Fruit fly (Drosophila melanogaster) whole organism, embryonic: ENCODE measurements around the gene Tsp2A.
A peak's percentile ranks its signal among the peaks of the same experiment; 100 is the strongest.

Source experiments
- Adf1 ChIP-seq: fragments of 200-800 bp; sonication (Bioruptor generic); IDR thresholded peaks from 2 replicates; pipeline ENCODE4 v1.3.6; 2022; ENCODE audit warnings: missing biosample characterization, missing genetic modification characterization
- Atf6 ChIP-seq: fragments of 200-800 bp; sonication (Bioruptor generic); IDR thresholded peaks from 2 replicates; pipeline ENCODE4 v1.3.6; 2022; ENCODE audit warnings: missing biosample characterization, missing genetic modification characterization
- Bgb ChIP-seq: fragments of 200-800 bp; sonication (Bioruptor generic); IDR thresholded peaks from 2 replicates; pipeline ENCODE4 v1.3.6; 2022; ENCODE audit warnings: missing biosample characterization, missing genetic modification characterization; ENCODE audit not compliant: partially characterized antibody
- CG10543 ChIP-seq: fragments of 200-800 bp; sonication (Bioruptor generic); optimal IDR thresholded peaks from 3 replicates; lab custom pipeline; 2017; ENCODE audit warnings: missing biosample characterization, mild to moderate bottlenecking, missing genetic modification characterization, moderate library complexity
- CG10565 ChIP-seq: fragments of 200-800 bp; sonication (Bioruptor generic); optimal IDR thresholded peaks from 3 replicates; lab custom pipeline; 2016; ENCODE audit warnings: missing biosample characterization, mild to moderate bottlenecking, missing genetic modification characterization
- CG10959 ChIP-seq: fragments of 200-800 bp; sonication (Bioruptor generic); IDR thresholded peaks from 2 replicates; pipeline ENCODE4 v1.3.6; 2022; ENCODE audit warnings: missing biosample characterization, missing genetic modification characterization
- CG11723 ChIP-seq: fragments of 200-800 bp; sonication (Bioruptor generic); optimal IDR thresholded peaks from 2 replicates; lab custom pipeline; 2017; ENCODE audit warnings: missing biosample characterization, mild to moderate bottlenecking, missing genetic modification characterization
- CG12104 ChIP-seq: fragments of 200-800 bp; sonication (Bioruptor generic); optimal IDR thresholded peaks from 3 replicates; lab custom pipeline; 2016; ENCODE audit warnings: missing biosample characterization, missing genetic modification characterization
- CG13624 ChIP-seq: fragments of 200-800 bp; sonication (Bioruptor generic); optimal IDR thresholded peaks from 2 replicates; lab custom pipeline; 2016; ENCODE audit warnings: missing biosample characterization, missing genetic modification characterization
- CG14710 ChIP-seq: fragments of 200-800 bp; sonication (Bioruptor generic); optimal IDR thresholded peaks from 3 replicates; lab custom pipeline; 2019; ENCODE audit warnings: missing biosample characterization, mild to moderate bottlenecking, missing genetic modification characterization, moderate library complexity
- CG14965 ChIP-seq: fragments of 200-800 bp; sonication (Bioruptor generic); optimal IDR thresholded peaks from 2 replicates; lab custom pipeline; 2016; ENCODE audit warnings: missing biosample characterization, missing genetic modification characterization, borderline replicate concordance
- CG1602 ChIP-seq: fragments of 200-800 bp; sonication (Bioruptor generic); optimal IDR thresholded peaks from 3 replicates; lab custom pipeline; 2016; ENCODE audit warnings: missing biosample characterization, missing genetic modification characterization
- CG1792 ChIP-seq: fragments of 200-800 bp; sonication (Bioruptor generic); optimal IDR thresholded peaks from 2 replicates; lab custom pipeline; 2016; ENCODE audit warnings: missing biosample characterization, missing genetic modification characterization
- CG2120 ChIP-seq: fragments of 200-800 bp; sonication (Bioruptor generic); optimal IDR thresholded peaks from 3 replicates; lab custom pipeline; 2016; ENCODE audit warnings: missing biosample characterization, missing genetic modification characterization
- CG42726 ChIP-seq: fragments of 200-800 bp; sonication (Bioruptor generic); IDR thresholded peaks from 2 replicates; pipeline ENCODE4 v1.3.6; 2022; ENCODE audit warnings: missing biosample characterization, missing genetic modification characterization; ENCODE audit not compliant: partially characterized antibody
- CG5953 ChIP-seq: fragments of 200-800 bp; sonication (Bioruptor generic); IDR thresholded peaks from 2 replicates; pipeline ENCODE4 v1.3.6; 2022; ENCODE audit warnings: missing biosample characterization, missing genetic modification characterization
- CG7963 ChIP-seq: fragments of 200-800 bp; sonication (Bioruptor generic); IDR thresholded peaks from 3 replicates; pipeline ENCODE4 v1.3.6; 2022; ENCODE audit warnings: missing biosample characterization, missing genetic modification characterization; ENCODE audit not compliant: partially characterized antibody
- CG8281 ChIP-seq: fragments of 200-800 bp; sonication (Bioruptor generic); optimal IDR thresholded peaks from 2 replicates; lab custom pipeline; 2018; ENCODE audit warnings: missing biosample characterization, mild to moderate bottlenecking, missing genetic modification characterization, moderate library complexity
- CG9609 ChIP-seq: fragments of 200-800 bp; sonication (Bioruptor generic); optimal IDR thresholded peaks from 3 replicates; lab custom pipeline; 2016; ENCODE audit warnings: missing biosample characterization, missing genetic modification characterization
- Chrac-16 ChIP-seq: fragments of 200-800 bp; sonication (Bioruptor generic); optimal IDR thresholded peaks from 3 replicates; lab custom pipeline; 2016; ENCODE audit warnings: missing biosample characterization, missing genetic modification characterization
- Dfd ChIP-seq, 2 experiments: fragments of >200 bp; optimal IDR thresholded peaks; 2 replicates each; lab custom pipeline; 2017; ENCODE audit warnings: missing biosample characterization in 2 of 2, missing genetic modification characterization in 2 of 2
- Dref ChIP-seq: fragments of 200-800 bp; sonication (Bioruptor generic); IDR thresholded peaks from 2 replicates; pipeline ENCODE4 v1.3.6; 2022; ENCODE audit warnings: missing biosample characterization, missing genetic modification characterization
- E2f2 ChIP-seq: fragments of 200-800 bp; sonication (Bioruptor generic); IDR thresholded peaks from 2 replicates; pipeline ENCODE4 v1.3.6; 2022; ENCODE audit warnings: missing biosample characterization, missing genetic modification characterization
- Eip74EF ChIP-seq, 2 experiments: fragments of 200-800 bp in 1 of 2; fragments of >200 bp in 1 of 2; sonication (Bioruptor generic) in 1 of 2; optimal IDR thresholded peaks; 2 replicates each; lab custom pipeline; 2017 to 2019; ENCODE audit warnings: missing biosample characterization in 2 of 2, missing genetic modification characterization in 2 of 2, mild to moderate bottlenecking in 1 of 2, moderate library complexity in 1 of 2
- HLH54F ChIP-seq: fragments of 200-800 bp; sonication (Bioruptor generic); optimal IDR thresholded peaks from 3 replicates; lab custom pipeline; 2016; ENCODE audit warnings: missing biosample characterization, missing genetic modification characterization
- NC2α ChIP-seq: fragments of 200-800 bp; sonication (Bioruptor generic); optimal IDR thresholded peaks from 2 replicates; lab custom pipeline; 2016; ENCODE audit warnings: missing biosample characterization, missing genetic modification characterization
- NC2β ChIP-seq: fragments of 200-800 bp; sonication (Bioruptor generic); optimal IDR thresholded peaks from 2 replicates; lab custom pipeline; 2016; ENCODE audit warnings: missing biosample characterization, missing genetic modification characterization
- Optix ChIP-seq: fragments of 200-800 bp; sonication (Bioruptor generic); IDR thresholded peaks from 3 replicates; pipeline ENCODE4 v1.3.6; 2022; ENCODE audit warnings: missing biosample characterization, missing genetic modification characterization
- Pdp1 ChIP-seq, 2 experiments: fragments of 200-800 bp; sonication (Bioruptor generic); optimal IDR thresholded peaks; 3 replicates each; lab custom pipeline; 2016; ENCODE audit warnings: missing biosample characterization in 2 of 2, missing genetic modification characterization in 2 of 2, mild to moderate bottlenecking in 1 of 2, moderate library complexity in 1 of 2
- bigmax ChIP-seq: fragments of 200-800 bp; sonication (Bioruptor generic); optimal IDR thresholded peaks from 2 replicates; lab custom pipeline; 2018; ENCODE audit warnings: missing biosample characterization, mild to moderate bottlenecking, missing genetic modification characterization
- btn ChIP-seq: fragments of 200-800 bp; sonication (Bioruptor generic); optimal IDR thresholded peaks from 2 replicates; lab custom pipeline; 2016; ENCODE audit warnings: missing biosample characterization, missing genetic modification characterization
- cad ChIP-seq: fragments of >200 bp; optimal IDR thresholded peaks from 2 replicates; lab custom pipeline; 2017; ENCODE audit warnings: missing biosample characterization, missing genetic modification characterization
- dmrt11E ChIP-seq: fragments of 200-800 bp; sonication (Bioruptor generic); optimal IDR thresholded peaks from 3 replicates; lab custom pipeline; 2018; ENCODE audit warnings: missing biosample characterization, mild to moderate bottlenecking, missing genetic modification characterization, moderate library complexity
- exex ChIP-seq: fragments of 200-800 bp; sonication (Bioruptor generic); optimal IDR thresholded peaks from 4 replicates; lab custom pipeline; 2018; ENCODE audit warnings: missing biosample characterization, mild to moderate bottlenecking, missing genetic modification characterization, moderate library complexity
- gcm ChIP-seq: fragments of 200-800 bp; sonication (Bioruptor generic); optimal IDR thresholded peaks from 2 replicates; lab custom pipeline; 2019; ENCODE audit warnings: missing biosample characterization, mild to moderate bottlenecking, missing genetic modification characterization, moderate library complexity
- gro ChIP-seq: fragments of 200-800 bp; sonication (Bioruptor generic); optimal IDR thresholded peaks from 2 replicates; lab custom pipeline; 2016; ENCODE audit warnings: missing biosample characterization, missing genetic modification characterization
- hb ChIP-seq: fragments of 200-800 bp; sonication (Bioruptor generic); IDR thresholded peaks from 3 replicates; pipeline ENCODE4 v1.3.6; 2022; ENCODE audit warnings: missing biosample characterization, missing genetic modification characterization; ENCODE audit not compliant: partially characterized antibody
- hbn ChIP-seq: fragments of 200-800 bp; sonication (Bioruptor generic); IDR thresholded peaks from 2 replicates; pipeline ENCODE4 v1.3.6; 2022; ENCODE audit warnings: missing biosample characterization, missing genetic modification characterization; ENCODE audit not compliant: partially characterized antibody
- inv ChIP-seq: fragments of 200-800 bp; sonication (Bioruptor generic); IDR thresholded peaks from 2 replicates; pipeline ENCODE4 v1.3.6; 2022; ENCODE audit warnings: missing biosample characterization, missing genetic modification characterization; ENCODE audit not compliant: partially characterized antibody
- ken ChIP-seq: fragments of 200-800 bp; sonication (Bioruptor generic); IDR thresholded peaks from 3 replicates; pipeline ENCODE4 v1.3.6; 2022; ENCODE audit warnings: missing biosample characterization, missing genetic modification characterization
- knrl ChIP-seq: fragments of 200-800 bp; sonication (Bioruptor generic); IDR thresholded peaks from 3 replicates; pipeline ENCODE4 v1.3.6; 2022; ENCODE audit warnings: missing biosample characterization, missing genetic modification characterization; ENCODE audit not compliant: partially characterized antibody
- lab ChIP-seq: fragments of 200-800 bp; sonication (Bioruptor generic); optimal IDR thresholded peaks from 3 replicates; lab custom pipeline; 2017; ENCODE audit warnings: missing biosample characterization, missing genetic modification characterization, mild to moderate bottlenecking, moderate library complexity, missing genetic modification reagents
- mam ChIP-seq: fragments of 200-800 bp; sonication (Bioruptor generic); optimal IDR thresholded peaks from 3 replicates; lab custom pipeline; 2016; ENCODE audit warnings: missing biosample characterization, missing genetic modification characterization
- p53 ChIP-seq: fragments of 200-800 bp; sonication (Bioruptor generic); optimal IDR thresholded peaks from 2 replicates; lab custom pipeline; 2016; ENCODE audit warnings: missing biosample characterization, missing genetic modification characterization
- pho ChIP-seq: fragments of 200-800 bp; sonication (Bioruptor generic); optimal IDR thresholded peaks from 2 replicates; lab custom pipeline; 2016; ENCODE audit warnings: missing biosample characterization, missing genetic modification characterization
- ro ChIP-seq: fragments of 200-800 bp; sonication (Bioruptor generic); IDR thresholded peaks from 2 replicates; pipeline ENCODE4 v1.3.6; 2022; ENCODE audit warnings: missing biosample characterization, missing genetic modification characterization
- sisA ChIP-seq: fragments of 200-800 bp; sonication (Bioruptor generic); IDR thresholded peaks from 2 replicates; pipeline ENCODE4 v1.3.6; 2022; ENCODE audit warnings: missing biosample characterization, missing genetic modification characterization
- ssp ChIP-seq: fragments of 200-800 bp; sonication (Bioruptor generic); IDR thresholded peaks from 2 replicates; pipeline ENCODE4 v1.3.6; 2022; ENCODE audit warnings: missing biosample characterization, missing genetic modification characterization
- sug ChIP-seq: fragments of 200-800 bp; optimal IDR thresholded peaks from 2 replicates; lab custom pipeline; 2019; ENCODE audit warnings: missing biosample characterization, mild to moderate bottlenecking, missing genetic modification characterization, moderate library complexity
- unc-4 ChIP-seq: fragments of 200-800 bp; sonication (Bioruptor generic); IDR thresholded peaks from 2 replicates; pipeline ENCODE4 v1.3.6; 2022; ENCODE audit warnings: missing biosample characterization, missing genetic modification characterization; ENCODE audit not compliant: partially characterized antibody
- zfh2 ChIP-seq: fragments of 200-800 bp; sonication (Bioruptor generic); optimal IDR thresholded peaks from 2 replicates; lab custom pipeline; 2016; ENCODE audit warnings: missing biosample characterization, missing genetic modification characterization

Tsp2A gene

dm6 chrX:1349255-1349654 is 2.9 kb downstream of the Tsp2A start, which contains the start of gene MTPAP (continued):
- TF ChIP-seq Atf6 (GFP tag; lab: Robert Waterston, UW) (peak; percentile 29; the same call in 1 of the 2 replicates), sug (tag; lab: Kevin White, UChicago) (peak; percentile 37), pho (GFP tag; lab: Kevin White, UChicago) (peak; percentile 14), CG11723 (GFP tag; lab: Kevin White, UChicago) (no peak), NC2α (GFP tag; lab: Kevin White, UChicago) (no peak), dmrt11E (tag; lab: Kevin White, UChicago) (peak; percentile 10), CG13624 (no peak), CG7963 (GFP tag; lab: Robert Waterston, UW) (peak; percentile 28; the same call in 1 of the 3 replicates), unc-4 (GFP tag; lab: Robert Waterston, UW) (peak; percentile 60), zfh2 (GFP tag; lab: Kevin White, UChicago) (peak; percentile 24), bigmax (GFP tag; lab: Kevin White, UChicago) (peak; percentile 99), ssp (no peak), Optix (GFP tag; lab: Robert Waterston, UW) (no peak), Pdp1 (GFP tag; optimal IDR thresholded peaks at IDR 0.05; lab: Kevin White, UChicago) (peak in 1 of 2 experiments; percentile 0), lab (GFP tag; lab: Kevin White, UChicago) (no peak), Bgb (GFP tag; lab: Robert Waterston, UW) (peak; percentile 42; the same call in 1 of the 2 replicates), HLH54F (GFP tag; lab: Kevin White, UChicago) (no peak), CG14965 (no peak), CG9609 (no peak), CG1792 (GFP tag; lab: Kevin White, UChicago) (no peak), CG14710 (tag; lab: Kevin White, UChicago) (peak; percentile 57), CG10543 (GFP tag; lab: Kevin White, UChicago) (no peak), sisA (GFP tag; lab: Robert Waterston, UW) (no peak), CG12104 (GFP tag; lab: Kevin White, UChicago) (no peak), exex (tag; lab: Kevin White, UChicago) (no peak), knrl (GFP tag; lab: Robert Waterston, UW) (peak; percentile 69), hb (GFP tag; lab: Robert Waterston, UW) (peak; percentile 72), CG5953 (GFP tag; lab: Robert Waterston, UW) (no peak), gro (peak; percentile 25), CG10565 (GFP tag; lab: Kevin White, UChicago) (no peak), Dref (GFP tag; lab: Robert Waterston, UW) (peak; percentile 70), Dfd (GFP tag; optimal IDR thresholded peaks at IDR 0.05; lab: Kevin White, UChicago) (no peak), mam (peak; percentile 13), CG8281 (tag; lab: Kevin White, UChicago) (no peak), CG1602 (GFP tag; lab: Kevin White, UChicago) (no peak), hbn (GFP tag; lab: Robert Waterston, UW) (peak; percentile 52; the same call in 1 of the 2 replicates), btn (GFP tag; lab: Kevin White, UChicago) (no peak), cad (GFP tag; lab: Kevin White, UChicago) (no peak), CG10959 (GFP tag; lab: Robert Waterston, UW) (no peak), gcm (no peak), CG42726 (GFP tag; lab: Robert Waterston, UW) (no peak), Chrac-16 (GFP tag; lab: Kevin White, UChicago) (no peak), ken (GFP tag; lab: Robert Waterston, UW) (no peak), Eip74EF (GFP tag; optimal IDR thresholded peaks at IDR 0.05; lab: Kevin White, UChicago) (no peak), CG2120 (GFP tag; lab: Kevin White, UChicago) (peak; percentile 28), NC2β (GFP tag; lab: Kevin White, UChicago) (peak; percentile 43), E2f2 (peak; percentile 93), ro (GFP tag; lab: Robert Waterston, UW) (no peak), p53 (GFP tag; lab: Kevin White, UChicago) (peak; percentile 3), Adf1 (no peak), inv (peak; percentile 53)
